Worm (Caenorhabditis elegans): ENCODE measurements around the gene mfsd-11.

- TF ChIP-seq R02D3.7 (tag; optimal IDR thresholded peaks at IDR 0.05) (no peak), F49E8.2 (tag; optimal IDR thresholded peaks at IDR 0.05; ENCODE audit: borderline replicate concordance) (no peak), daf-12 (tag; optimal IDR thresholded peaks at IDR 0.05) (no peak)
These were observed 24.6 kb upstream of the mfsd-11 start for ce11 chrX:12178351-12179089.

Measured in whole organism, L4 larva.